Worm (Caenorhabditis elegans) whole organism, L1 larva: ENCODE measurements around the gene disl-2.

ENCODE experiments used
- blmp-1 ChIP-seq: fragments of 150-350 bp; optimal IDR thresholded peaks from 2 replicates; lab custom pipeline; 2014; ENCODE audit warnings: missing biosample characterization, missing genetic modification characterization
- fkh-4 ChIP-seq: sonication (generic microtip); optimal IDR thresholded peaks from 2 replicates; lab custom pipeline; 2016; ENCODE audit warnings: missing compliant biosample characterization, missing genetic modification characterization, borderline replicate concordance
- hpl-2 ChIP-seq: fragments of 150-350 bp; optimal IDR thresholded peaks from 2 replicates; lab custom pipeline; 2014; ENCODE audit warnings: missing biosample characterization, missing genetic modification reagents, missing genetic modification characterization
- lin-15B ChIP-seq: fragments of 150-350 bp; sonication (generic microtip); optimal IDR thresholded peaks from 3 replicates; lab custom pipeline; 2014; ENCODE audit warnings: missing biosample characterization, missing genetic modification characterization
- mdl-1 ChIP-seq, 2 experiments: fragments of 150-350 bp; optimal IDR thresholded peaks; 2 replicates each; lab custom pipeline; 2014 to 2017; ENCODE audit warnings: missing biosample characterization in 2 of 2, missing genetic modification characterization in 2 of 2, inconsistent platforms in 1 of 2
- nhr-11 ChIP-seq: fragments of 150-350 bp; optimal IDR thresholded peaks from 2 replicates; lab custom pipeline; 2014; ENCODE audit warnings: missing biosample characterization, missing genetic modification characterization
- nhr-28 ChIP-seq: fragments of 150-350 bp; optimal IDR thresholded peaks from 2 replicates; lab custom pipeline; 2014; ENCODE audit warnings: missing biosample characterization, missing genetic modification characterization
- pqm-1 ChIP-seq: sonication (generic microtip); optimal IDR thresholded peaks from 3 replicates; lab custom pipeline; 2017; ENCODE audit warnings: missing biosample characterization, missing genetic modification characterization
- sup-37 ChIP-seq: fragments of 200-800 bp; sonication (Bioruptor generic); optimal IDR thresholded peaks from 2 replicates; lab custom pipeline; 2018; ENCODE audit warnings: mild to moderate bottlenecking, missing genetic modification characterization, missing compliant biosample characterization
- unc-130 ChIP-seq: fragments of 150-350 bp; optimal IDR thresholded peaks from 2 replicates; lab custom pipeline; 2017; ENCODE audit warnings: missing biosample characterization, missing genetic modification characterization, inconsistent platforms
- zag-1 ChIP-seq: fragments of 150-350 bp; optimal IDR thresholded peaks from 2 replicates; lab custom pipeline; 2014; ENCODE audit warnings: missing biosample characterization, missing genetic modification characterization
- ztf-11 ChIP-seq, 2 experiments: sonication (generic microtip); optimal IDR thresholded peaks; 2 replicates each; lab custom pipeline; 2016 to 2017; ENCODE audit warnings: missing genetic modification characterization in 2 of 2, missing biosample characterization in 1 of 2, missing compliant biosample characterization in 1 of 2

DNA sequence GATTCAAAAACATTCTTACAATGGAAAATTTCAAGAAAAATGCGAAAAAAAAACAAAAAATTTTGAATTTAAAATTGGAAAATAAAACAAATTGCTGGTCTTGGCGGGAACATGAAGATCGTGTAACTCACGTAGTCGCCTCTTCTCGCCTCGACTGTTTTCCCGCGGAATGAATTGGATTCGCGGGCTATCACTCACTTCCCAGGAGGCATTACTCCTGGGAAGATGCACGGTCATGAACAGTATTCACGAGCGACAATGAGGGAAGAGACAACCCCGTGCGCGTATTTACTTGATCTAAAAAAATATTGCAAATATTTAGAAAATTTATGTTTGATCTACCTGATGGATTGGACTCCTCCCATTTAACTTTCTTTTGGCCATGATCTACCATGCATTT is 36.7 kb upstream of the disl-2 start:
- TF ChIP-seq zag-1 (no peak), lin-15B (tag; lab: Kevin White, UChicago) (no peak), pqm-1 (tag; lab: Kevin White, UChicago) (no peak), hpl-2 (GFP tag; lab: Kevin White, UChicago) (no peak), blmp-1 (tag; lab: Kevin White, UChicago) (no peak), fkh-4 (no peak), nhr-11 (tag; lab: Kevin White, UChicago) (no peak), sup-37 (GFP tag; lab: Kevin White, UChicago) (no peak), nhr-28 (tag; lab: Kevin White, UChicago) (no peak), unc-130 (tag; lab: Kevin White, UChicago) (no peak), mdl-1 (tag; optimal IDR thresholded peaks at IDR 0.05; lab: Kevin White, UChicago) (no peak), ztf-11 (tag; optimal IDR thresholded peaks at IDR 0.05; lab: Kevin White, UChicago) (no peak)
